Worm (Caenorhabditis elegans) whole organism, L4 larva: ENCODE measurements around the gene C49C3.15.

Experiments used
- daf-12 ChIP-seq: fragments of 150-350 bp; optimal IDR thresholded peaks from 2 replicates; lab custom pipeline; 2014; ENCODE audit warnings: missing biosample characterization, missing genetic modification reagents, missing genetic modification characterization
- daf-19 ChIP-seq: fragments of 200-800 bp; sonication (Bioruptor generic); conservative IDR thresholded peaks from 2 replicates; pipeline ENCODE4 v1.3.6; 2022; ENCODE audit warnings: missing genetic modification characterization, missing compliant biosample characterization
- dve-1 ChIP-seq: sonication (generic microtip); optimal IDR thresholded peaks from 2 replicates; lab custom pipeline; 2017; ENCODE audit warnings: antibody characterized with exemption, mild to moderate bottlenecking, missing genetic modification characterization, missing compliant biosample characterization; ENCODE audit not compliant: insufficient read depth
- hlh-30 ChIP-seq: sonication (generic microtip); optimal IDR thresholded peaks from 2 replicates; lab custom pipeline; 2017; ENCODE audit warnings: antibody characterized with exemption, mild to moderate bottlenecking, missing genetic modification characterization, missing compliant biosample characterization; ENCODE audit not compliant: insufficient read depth
- nhr-77 ChIP-seq: fragments of 150-350 bp; optimal IDR thresholded peaks from 2 replicates; lab custom pipeline; 2014; ENCODE audit warnings: missing biosample characterization, missing genetic modification characterization
- pha-4 ChIP-seq, 2 experiments: fragments of 150-350 bp in 1 of 2; fragments of 200-800 bp in 1 of 2; sonication (Bioruptor generic) in 1 of 2; IDR thresholded peaks in 1 of 2; optimal IDR thresholded peaks in 1 of 2; 2 replicates each; pipeline versions ENCODE4 v1.3.6 to Lab custom; 2014 to 2022; ENCODE audit warnings: missing genetic modification characterization in 2 of 2, missing genetic modification reagents in 2 of 2, missing biosample characterization in 1 of 2, missing compliant biosample characterization in 1 of 2
- snpc-4 ChIP-seq: fragments of 150-350 bp; optimal IDR thresholded peaks from 2 replicates; lab custom pipeline; 2014; ENCODE audit warnings: missing biosample characterization, missing genetic modification characterization
- spr-3 ChIP-seq: fragments of 200-800 bp; sonication (Bioruptor generic); optimal IDR thresholded peaks from 2 replicates; lab custom pipeline; 2018; ENCODE audit warnings: mild to moderate bottlenecking, missing genetic modification characterization, missing compliant biosample characterization
- tag-97 ChIP-seq: fragments of 200-800 bp; sonication (Bioruptor generic); IDR thresholded peaks from 2 replicates; pipeline ENCODE4 v1.3.6; 2022; ENCODE audit warnings: missing genetic modification characterization, missing compliant biosample characterization
- zag-1 ChIP-seq: fragments of 150-350 bp; optimal IDR thresholded peaks from 2 replicates; lab custom pipeline; 2014; ENCODE audit warnings: missing biosample characterization, missing genetic modification characterization

DNA sequence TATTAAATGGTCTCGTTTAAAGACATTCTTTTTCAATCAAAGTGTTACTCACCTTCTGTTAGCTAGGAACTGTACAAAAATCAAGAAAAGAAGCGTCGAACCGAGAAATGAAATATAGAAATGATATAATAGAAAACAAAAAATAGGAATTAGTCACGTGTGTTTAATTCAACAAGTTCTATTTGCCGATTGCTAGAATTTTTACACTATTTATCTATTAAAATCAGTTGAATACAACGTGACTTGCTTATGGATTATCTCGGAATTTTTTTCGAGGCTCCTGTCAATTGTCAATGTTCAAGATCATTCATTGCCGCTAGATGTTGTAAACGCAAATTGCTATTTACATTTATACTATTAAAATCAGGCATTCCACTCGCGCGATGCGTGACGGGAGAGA, 33.3 kb downstream of the C49C3.15 start, which contains the start of gene zipt-17:
- TF ChIP-seq daf-12 (tag; lab: Kevin White, UChicago), result no peak
- TF ChIP-seq dve-1 (tag; lab: Kevin White, UChicago), result no peak
- TF ChIP-seq nhr-77 (tag; lab: Kevin White, UChicago), result no peak
- no peak for TF ChIP-seq hlh-30 (tag; lab: Kevin White, UChicago)
- TF ChIP-seq snpc-4 (tag; lab: Kevin White, UChicago), result no peak
- TF ChIP-seq zag-1, result no peak
- TF ChIP-seq daf-19, result no peak
- no peak for TF ChIP-seq spr-3 (GFP tag; lab: Kevin White, UChicago)
- no peak for TF ChIP-seq pha-4 (GFP tag; IDR thresholded peaks at IDR 0.05; lab: Robert Waterston, UW)
- no peak for TF ChIP-seq pha-4 (tag; optimal IDR thresholded peaks at IDR 0.05; lab: Kevin White, UChicago)
- TF ChIP-seq tag-97 (GFP tag; lab: Robert Waterston, UW), result no peak
